Worm (Caenorhabditis elegans) whole organism, midembryonic: ENCODE measurements around the gene pcf-11.

ENCODE experiments used
- T22C8.4 ChIP-seq: fragments of 200-800 bp; sonication (Bioruptor generic); IDR thresholded peaks from 2 replicates; pipeline ENCODE4 v1.3.6; 2022; ENCODE audit warnings: missing genetic modification characterization, missing compliant biosample characterization
- cog-1 ChIP-seq: sonication (generic microtip); optimal IDR thresholded peaks from 2 replicates; lab custom pipeline; 2016; ENCODE audit warnings: missing genetic modification characterization, missing compliant biosample characterization
- flt-1 ChIP-seq: fragments of 200-800 bp; sonication (Bioruptor generic); IDR thresholded peaks from 2 replicates; pipeline ENCODE4 v1.3.6; 2022; ENCODE audit warnings: missing genetic modification characterization, missing compliant biosample characterization
- klf-2 ChIP-seq: fragments of 200-800 bp; sonication (Bioruptor generic); conservative IDR thresholded peaks from 2 replicates; pipeline ENCODE4 v1.3.6; 2022; ENCODE audit warnings: missing genetic modification reagents, missing genetic modification characterization, missing compliant biosample characterization
- med-1 ChIP-seq: sonication (generic microtip); optimal IDR thresholded peaks from 2 replicates; lab custom pipeline; 2017; ENCODE audit warnings: missing genetic modification characterization, mild to moderate bottlenecking, missing compliant biosample characterization, antibody characterized with exemption, missing genetic modification reagents; ENCODE audit not compliant: insufficient read depth
- ref-1 ChIP-seq: fragments of 200-800 bp; sonication (Bioruptor generic); conservative IDR thresholded peaks from 2 replicates; pipeline ENCODE4 v1.3.6; 2022; ENCODE audit warnings: missing genetic modification reagents, missing genetic modification characterization, missing compliant biosample characterization
- tab-1 ChIP-seq: fragments of 200-800 bp; sonication (Bioruptor generic); IDR thresholded peaks from 2 replicates; pipeline ENCODE4 v1.3.6; 2022; ENCODE audit warnings: missing genetic modification characterization, missing compliant biosample characterization
- ztf-23 ChIP-seq: fragments of 200-800 bp; sonication (Bioruptor generic); IDR thresholded peaks from 2 replicates; pipeline ENCODE4 v1.3.6; 2022; ENCODE audit warnings: missing genetic modification reagents, missing genetic modification characterization, missing compliant biosample characterization
- ztf-29 ChIP-seq: fragments of 200-800 bp; sonication (Bioruptor generic); IDR thresholded peaks from 2 replicates; pipeline ENCODE4 v1.3.6; 2022; ENCODE audit warnings: missing genetic modification reagents, missing genetic modification characterization, missing compliant biosample characterization

pcf-11 gene

DNA sequence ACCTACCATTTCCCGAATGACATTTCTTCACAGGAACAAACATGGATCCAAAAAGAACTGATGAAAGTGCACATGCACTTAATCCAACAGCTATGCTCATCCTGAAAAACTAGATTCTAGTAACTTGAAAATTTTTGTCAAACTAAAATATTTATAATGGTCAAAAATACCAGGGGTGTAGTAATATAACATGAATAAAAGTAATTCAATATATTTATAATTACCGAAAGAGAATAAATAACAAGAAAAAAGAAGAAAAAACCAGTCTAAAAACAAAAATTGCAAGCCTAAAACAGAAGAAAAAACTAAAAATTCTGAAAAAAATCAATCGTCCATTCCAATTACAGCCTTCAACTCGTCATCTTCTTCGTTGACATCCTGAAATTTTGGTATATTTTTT, 20.1 kb upstream of the pcf-11 start, which contains the start of gene R144.6:
R144.6 (minus strand) TSS at position 101 of the 400 bp plus-strand sequence.
- TF ChIP-seq klf-2 (GFP tag; lab: Robert Waterston, UW) (no peak), tab-1 (GFP tag; lab: Robert Waterston, UW) (no peak), cog-1 (tag; lab: Kevin White, UChicago) (no peak), flt-1 (no peak), med-1 (GFP tag; lab: Kevin White, UChicago) (no peak), ztf-23 (GFP tag; lab: Robert Waterston, UW) (no peak), T22C8.4 (GFP tag; lab: Robert Waterston, UW) (no peak), ref-1 (GFP tag; lab: Robert Waterston, UW) (no peak)

- TF ChIP-seq ref-1 (GFP tag; lab: Robert Waterston, UW), result no peak
- no peak for TF ChIP-seq klf-2 (GFP tag; lab: Robert Waterston, UW)
- TF ChIP-seq med-1 (GFP tag; lab: Kevin White, UChicago), result no peak
- TF ChIP-seq tab-1 (GFP tag; lab: Robert Waterston, UW), result no peak
- TF ChIP-seq cog-1 (tag; lab: Kevin White, UChicago), result no peak
- no peak for TF ChIP-seq ztf-23 (GFP tag; lab: Robert Waterston, UW)
- no peak for TF ChIP-seq T22C8.4 (GFP tag; lab: Robert Waterston, UW)
- no peak for TF ChIP-seq ztf-29 (GFP tag; lab: Robert Waterston, UW)
- no peak for TF ChIP-seq flt-1
Measured at ce11 chrIII:5006881-5007280, 17.8 kb upstream of the pcf-11 start, which contains the start of gene R144.12. Gene R144.12, minus strand, starts transcription at chrIII:5006981.

ce11 chrIII:5008730-5009129, 16.0 kb upstream of the pcf-11 start, which contains the start of gene R144.11:
Gene R144.11, minus strand, starts transcription at chrIII:5008830.
- TF ChIP-seq cog-1 (tag; lab: Kevin White, UChicago), result no peak
- no peak for TF ChIP-seq T22C8.4 (GFP tag; lab: Robert Waterston, UW)
- no peak for TF ChIP-seq klf-2 (GFP tag; lab: Robert Waterston, UW)
- no peak for TF ChIP-seq med-1 (GFP tag; lab: Kevin White, UChicago)
- TF ChIP-seq ztf-23 (GFP tag; lab: Robert Waterston, UW), result no peak
- no peak for TF ChIP-seq tab-1 (GFP tag; lab: Robert Waterston, UW)

- TF ChIP-seq flt-1, result no peak
- no peak for TF ChIP-seq cog-1 (tag; lab: Kevin White, UChicago)
- TF ChIP-seq ztf-23 (GFP tag; lab: Robert Waterston, UW), result no peak
- no peak for TF ChIP-seq ref-1 (GFP tag; lab: Robert Waterston, UW)
- no peak for TF ChIP-seq med-1 (GFP tag; lab: Kevin White, UChicago)
- no peak for TF ChIP-seq ztf-29 (GFP tag; lab: Robert Waterston, UW)
- no peak for TF ChIP-seq T22C8.4 (GFP tag; lab: Robert Waterston, UW)
- no peak for TF ChIP-seq tab-1 (GFP tag; lab: Robert Waterston, UW)
- no peak for TF ChIP-seq klf-2 (GFP tag; lab: Robert Waterston, UW)
Measured at ce11 chrIII:5010723-5011122, 14.0 kb upstream of the pcf-11 start.

ce11 chrIII:5012460-5012859, 12.3 kb upstream of the pcf-11 start:
- no peak for TF ChIP-seq med-1 (GFP tag; lab: Kevin White, UChicago)
- no peak for TF ChIP-seq tab-1 (GFP tag; lab: Robert Waterston, UW)
- TF ChIP-seq T22C8.4 (GFP tag; lab: Robert Waterston, UW), result no peak
- no peak for TF ChIP-seq ztf-23 (GFP tag; lab: Robert Waterston, UW)
- TF ChIP-seq ztf-29 (GFP tag; lab: Robert Waterston, UW), result no peak
- no peak for TF ChIP-seq ref-1 (GFP tag; lab: Robert Waterston, UW)
- TF ChIP-seq cog-1 (tag; lab: Kevin White, UChicago), result no peak
- TF ChIP-seq klf-2 (GFP tag; lab: Robert Waterston, UW), result no peak
- no peak for TF ChIP-seq flt-1

DNA sequence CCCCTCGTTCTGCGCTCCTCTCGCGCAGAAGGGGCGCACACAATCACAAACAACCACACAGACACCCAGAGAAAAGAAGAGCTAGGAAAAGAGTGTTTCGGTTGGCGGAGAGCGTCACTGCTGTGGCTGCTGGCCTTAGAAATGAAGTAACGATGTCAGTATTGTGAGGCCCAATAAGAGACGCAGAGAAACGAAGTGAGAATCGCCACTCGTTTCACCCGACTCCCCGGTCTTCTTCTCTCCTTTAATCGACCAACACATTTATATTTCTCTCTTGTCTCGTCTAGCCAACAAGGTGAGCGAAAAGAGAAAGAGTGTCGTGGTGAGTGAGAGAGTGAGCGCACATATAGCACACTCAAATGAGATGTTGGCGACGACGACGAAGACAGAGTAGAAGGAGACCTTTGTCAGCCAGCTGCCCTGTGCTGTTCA, 10.8 kb upstream of the pcf-11 start:
- TF ChIP-seq med-1 (GFP tag; lab: Kevin White, UChicago), result no peak
- peak; percentile 82; the same call in 1 of the 2 replicates for TF ChIP-seq flt-1
- TF ChIP-seq ztf-29 (GFP tag; lab: Robert Waterston, UW), result 0 out of 2 replicates have a peak, but pooled peaks have one; percentile 27
- peak; percentile 96 for TF ChIP-seq cog-1 (tag; lab: Kevin White, UChicago)
- peak; percentile 94 for TF ChIP-seq ztf-23 (GFP tag; lab: Robert Waterston, UW)
- no peak for TF ChIP-seq klf-2 (GFP tag; lab: Robert Waterston, UW)
- TF ChIP-seq tab-1 (GFP tag; lab: Robert Waterston, UW), result 0 out of 2 replicates have a peak, but pooled peaks have one; percentile 21
- TF ChIP-seq ref-1 (GFP tag; lab: Robert Waterston, UW), result no peak

DNA sequence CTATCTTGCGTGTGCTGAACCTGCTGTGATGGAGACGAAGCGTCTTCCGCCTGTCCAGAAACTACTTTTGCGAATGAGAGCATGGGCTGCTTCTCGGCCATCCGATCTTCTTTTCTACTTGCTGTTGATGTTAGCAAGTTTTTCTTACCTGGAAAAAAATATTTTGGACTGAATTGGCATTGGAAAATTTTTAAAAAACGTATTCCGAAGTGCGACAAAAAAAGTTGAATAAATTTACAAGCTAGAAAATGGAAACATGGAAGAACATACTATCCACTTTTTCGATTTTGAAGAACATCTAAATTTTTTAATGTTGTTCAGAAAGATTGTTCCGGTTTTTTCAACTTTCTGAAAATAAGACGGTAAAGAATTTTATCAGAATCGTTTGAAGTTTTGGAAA, 7.2 kb upstream of the pcf-11 start, which contains the start of gene larp-1:
larp-1 (minus strand) TSS at position 101 of the 400 bp plus-strand sequence.
- TF ChIP-seq cog-1 (tag; lab: Kevin White, UChicago), result no peak

DNA sequence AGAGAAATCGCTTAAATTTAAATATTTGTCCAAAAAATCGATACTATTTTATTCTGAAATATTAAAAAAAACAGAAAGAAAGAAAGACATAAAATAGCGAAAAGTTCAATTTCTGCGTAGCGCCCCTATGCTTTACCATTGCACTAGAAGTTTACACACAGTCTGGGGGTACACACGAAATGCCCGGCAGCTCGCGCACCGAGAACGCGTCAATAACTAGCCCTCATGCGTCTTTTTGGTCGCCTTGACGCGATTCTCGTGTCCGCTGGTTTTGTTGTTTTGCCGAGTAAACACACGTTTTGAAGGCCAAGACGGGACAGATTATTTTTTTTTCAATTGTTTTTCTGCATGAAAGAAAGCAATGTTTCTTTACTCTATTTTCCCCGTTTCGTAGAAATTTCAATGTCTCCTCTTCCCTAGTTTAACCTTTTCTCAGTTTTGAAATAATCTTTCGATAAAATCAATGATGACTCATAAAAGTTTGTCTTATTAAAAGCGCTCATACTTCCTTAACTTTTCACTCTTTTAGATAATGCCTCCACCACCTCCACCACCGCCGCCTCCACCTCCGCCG, 6.5 kb upstream of the pcf-11 start, which contains the start of gene wip-1:
wip-1 (plus strand) TSS at position 524 of the 574 bp plus-strand sequence.
- TF ChIP-seq med-1 (GFP tag; lab: Kevin White, UChicago) (peak; percentile 15), ztf-23 (GFP tag; lab: Robert Waterston, UW) (peak; percentile 100), ztf-29 (GFP tag; lab: Robert Waterston, UW) (peak; percentile 78), flt-1 (peak; percentile 85), cog-1 (tag; lab: Kevin White, UChicago) (peak; percentile 91), ref-1 (GFP tag; lab: Robert Waterston, UW) (no peak), klf-2 (GFP tag; lab: Robert Waterston, UW) (peak; percentile 60; the same call in 1 of the 2 replicates), T22C8.4 (GFP tag; lab: Robert Waterston, UW) (0 out of 2 replicates have a peak, but pooled peaks have one; percentile 8), tab-1 (GFP tag; lab: Robert Waterston, UW) (peak; percentile 40; the same call in 1 of the 2 replicates)

- TF ChIP-seq flt-1 (no peak), tab-1 (GFP tag; lab: Robert Waterston, UW) (no peak), cog-1 (tag; lab: Kevin White, UChicago) (no peak), T22C8.4 (GFP tag; lab: Robert Waterston, UW) (no peak), ref-1 (GFP tag; lab: Robert Waterston, UW) (no peak), klf-2 (GFP tag; lab: Robert Waterston, UW) (no peak), ztf-23 (GFP tag; lab: Robert Waterston, UW) (no peak), med-1 (GFP tag; lab: Kevin White, UChicago) (no peak), ztf-29 (GFP tag; lab: Robert Waterston, UW) (no peak)
Measured at ce11 chrIII:5020924-5021323, 3.8 kb upstream of the pcf-11 start, which contains the start of gene mdt-11. Gene mdt-11, plus strand, starts transcription at chrIII:5021224.
